Worm (Caenorhabditis elegans): ENCODE measurements around the gene arrd-16.

ce11 chrIII:12528029-12528428, 43.5 kb downstream of the arrd-16 start:
- peak; percentile 13 for TF ChIP-seq jun-1 (tag; optimal IDR thresholded peaks at IDR 0.05)
- no peak for TF ChIP-seq ceh-28 (tag; optimal IDR thresholded peaks at IDR 0.05)
- TF ChIP-seq R02D3.7 (tag; optimal IDR thresholded peaks at IDR 0.05): no peak
- TF ChIP-seq nhr-237 (tag; optimal IDR thresholded peaks at IDR 0.05): no peak
- TF ChIP-seq nhr-11 (tag; optimal IDR thresholded peaks at IDR 0.05): no peak
- no peak for TF ChIP-seq nhr-25 (tag; optimal IDR thresholded peaks at IDR 0.05)

All from whole organism, L3 larva.